Worm (Caenorhabditis elegans) whole organism, L4 larva: ENCODE measurements around the gene osm-8.

ENCODE experiments used
- ZK546.5 ChIP-seq, 2 experiments: sonication (generic microtip); optimal IDR thresholded peaks; 2 replicates each; lab custom pipeline; 2017; ENCODE audit warnings: missing biosample characterization in 2 of 2, missing genetic modification characterization in 2 of 2
- egl-27 ChIP-seq: sonication (generic microtip); optimal IDR thresholded peaks from 3 replicates; lab custom pipeline; 2017; ENCODE audit warnings: missing biosample characterization, missing genetic modification reagents, missing genetic modification characterization
- lim-7 ChIP-seq: fragments of 200-800 bp; sonication (Bioruptor generic); IDR thresholded peaks from 2 replicates; pipeline ENCODE4 v1.3.6; 2022; ENCODE audit warnings: missing genetic modification characterization, missing compliant biosample characterization
- lin-38 ChIP-seq: fragments of 200-800 bp; sonication (Bioruptor generic); IDR thresholded peaks from 2 replicates; pipeline ENCODE4 v1.3.6; 2022; ENCODE audit warnings: missing genetic modification reagents, missing genetic modification characterization, missing compliant biosample characterization
- lin-39 ChIP-seq: fragments of 150-350 bp; optimal IDR thresholded peaks from 2 replicates; lab custom pipeline; 2014; ENCODE audit warnings: missing biosample characterization, missing genetic modification reagents, missing genetic modification characterization
- snpc-4 ChIP-seq: fragments of 150-350 bp; optimal IDR thresholded peaks from 2 replicates; lab custom pipeline; 2014; ENCODE audit warnings: missing biosample characterization, missing genetic modification characterization

DNA sequence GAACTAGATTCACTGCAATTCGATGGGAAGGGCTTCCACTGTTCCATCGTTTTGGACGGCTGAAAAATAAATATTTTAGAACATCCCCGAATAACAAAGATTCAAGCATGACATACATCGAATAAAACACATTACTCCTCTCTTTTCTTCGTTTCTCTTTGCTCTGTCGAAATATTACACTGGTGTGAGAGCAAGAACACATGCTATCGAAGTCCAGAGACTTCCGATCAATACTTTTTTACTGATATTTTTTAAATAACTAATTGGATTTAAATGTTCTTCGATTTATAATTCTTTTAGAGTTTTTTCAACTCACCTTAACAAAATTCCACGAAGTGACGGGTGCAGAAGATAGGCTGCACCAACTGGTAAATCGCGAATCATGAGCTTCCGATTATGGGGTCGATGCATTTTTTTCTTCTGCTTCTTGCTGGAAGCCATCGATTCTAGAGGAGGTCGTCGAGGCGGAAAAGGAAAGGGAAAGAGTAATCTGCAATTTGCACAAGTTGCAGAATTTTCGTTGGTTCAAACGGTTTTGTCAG is 8.1 kb upstream of the osm-8 start, which contains the start of the genes oig-4 and R07G3.7:
- TF ChIP-seq lin-38 (GFP tag; lab: Robert Waterston, UW): no peak
- no peak for TF ChIP-seq egl-27
- no peak for TF ChIP-seq lim-7 (GFP tag; lab: Robert Waterston, UW)
- TF ChIP-seq snpc-4 (tag; lab: Kevin White, UChicago): no peak
- TF ChIP-seq lin-39: no peak
- no peak for TF ChIP-seq ZK546.5 (tag; optimal IDR thresholded peaks at IDR 0.05; lab: Kevin White, UChicago)
